Fruit fly (Drosophila melanogaster) whole organism, prepupa: ENCODE data around the gene CG42371.

Experiments used
- CG3919 ChIP-seq: fragments of 200-800 bp; sonication (Bioruptor generic); optimal IDR thresholded peaks from 3 replicates; lab custom pipeline; 2016; ENCODE audit warnings: missing biosample characterization, missing genetic modification characterization
- CG6792 ChIP-seq: fragments of 200-800 bp; sonication (Bioruptor generic); optimal IDR thresholded peaks from 3 replicates; lab custom pipeline; 2016; ENCODE audit warnings: missing biosample characterization, missing genetic modification characterization
- CG6854 ChIP-seq: fragments of 200-800 bp; sonication (Bioruptor generic); optimal IDR thresholded peaks from 2 replicates; lab custom pipeline; 2017; ENCODE audit warnings: missing biosample characterization, mild to moderate bottlenecking, missing genetic modification characterization
- CG8319 ChIP-seq: fragments of 200-800 bp; sonication (Bioruptor generic); optimal IDR thresholded peaks from 3 replicates; lab custom pipeline; 2016; ENCODE audit warnings: missing biosample characterization, missing genetic modification characterization
- Eip78C ChIP-seq: fragments of 200-800 bp; sonication (Bioruptor generic); peaks from one replicate; lab custom pipeline; 2016; ENCODE audit warnings: missing biosample characterization, missing genetic modification characterization
- achi ChIP-seq: fragments of 200-800 bp; sonication (Bioruptor generic); optimal IDR thresholded peaks from 3 replicates; lab custom pipeline; 2016; ENCODE audit warnings: missing biosample characterization, missing genetic modification characterization
- cyc ChIP-seq: fragments of 200-800 bp; sonication (Bioruptor generic); optimal IDR thresholded peaks from 3 replicates; lab custom pipeline; 2016; ENCODE audit warnings: missing biosample characterization, missing genetic modification characterization
- fd59A ChIP-seq: fragments of 200-800 bp; sonication (Bioruptor generic); optimal IDR thresholded peaks from 2 replicates; lab custom pipeline; 2017; ENCODE audit warnings: missing biosample characterization, mild to moderate bottlenecking, missing genetic modification characterization, missing genetic modification reagents
- fkh ChIP-seq: fragments of 200-800 bp; sonication (Bioruptor generic); optimal IDR thresholded peaks from 3 replicates; lab custom pipeline; 2017; ENCODE audit warnings: missing biosample characterization, mild to moderate bottlenecking, missing genetic modification characterization, moderate library complexity
- net ChIP-seq: fragments of 200-800 bp; sonication (Bioruptor generic); optimal IDR thresholded peaks from 3 replicates; lab custom pipeline; 2016; ENCODE audit warnings: missing biosample characterization, missing genetic modification characterization

- TF ChIP-seq Eip78C (GFP tag; lab: Kevin White, UChicago) (no peak), CG3919 (GFP tag; lab: Kevin White, UChicago) (no peak), net (GFP tag; lab: Kevin White, UChicago) (no peak), CG6792 (GFP tag; lab: Kevin White, UChicago) (no peak), CG6854 (GFP tag; lab: Kevin White, UChicago) (no peak), cyc (GFP tag; lab: Kevin White, UChicago) (no peak), CG8319 (GFP tag; lab: Kevin White, UChicago) (no peak), fd59A (GFP tag; lab: Kevin White, UChicago) (no peak), fkh (no peak), achi (GFP tag; lab: Kevin White, UChicago) (no peak)
Observed at dm6 chr2L:2199433-2199796, 17.6 kb downstream of the CG42371 start.
